Worm (Caenorhabditis elegans): ENCODE measurements around the gene ZK1055.7.

DNA sequence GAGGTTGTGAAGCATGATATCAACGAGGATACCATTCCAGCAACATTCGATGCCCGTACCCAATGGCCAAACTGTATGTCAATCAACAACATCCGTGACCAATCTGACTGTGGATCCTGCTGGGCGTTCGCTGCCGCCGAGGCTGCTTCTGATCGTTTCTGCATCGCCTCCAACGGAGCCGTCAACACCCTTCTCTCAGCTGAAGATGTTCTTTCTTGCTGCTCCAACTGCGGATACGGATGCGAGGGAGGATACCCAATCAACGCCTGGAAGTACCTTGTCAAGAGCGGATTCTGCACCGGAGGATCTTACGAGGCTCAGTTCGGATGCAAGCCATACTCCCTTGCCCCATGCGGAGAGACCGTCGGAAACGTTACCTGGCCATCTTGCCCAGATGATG lies 9.8 kb upstream of the ZK1055.7 start:
- TF ChIP-seq elt-1 (tag; optimal IDR thresholded peaks at IDR 0.05; ENCODE audit: borderline replicate concordance, insufficient read depth) (no peak), unc-62 (GFP tag; optimal IDR thresholded peaks at IDR 0.05) (no peak), snpc-4 (tag; optimal IDR thresholded peaks at IDR 0.05) (no peak), ztf-11 (tag; optimal IDR thresholded peaks at IDR 0.05) (no peak), nhr-12 (tag; optimal IDR thresholded peaks at IDR 0.05) (no peak), sptf-1 (tag; optimal IDR thresholded peaks at IDR 0.05) (no peak)

Measured in whole organism, mixed stage, embryonic.